Fruit fly (Drosophila melanogaster) whole organism, embryonic: ENCODE measurements around the gene CG32313.

ENCODE experiments used
- Ada2b ChIP-seq: fragments of 200-800 bp; sonication (Bioruptor generic); IDR thresholded peaks from 2 replicates; pipeline ENCODE4 v1.3.6; 2022; ENCODE audit warnings: missing biosample characterization, missing genetic modification characterization
- Antp ChIP-seq: fragments of 200-800 bp; sonication (Bioruptor generic); optimal IDR thresholded peaks from 3 replicates; lab custom pipeline; 2016; ENCODE audit warnings: missing biosample characterization, missing genetic modification characterization
- Atf-2 ChIP-seq: fragments of 200-800 bp; sonication (Bioruptor generic); optimal IDR thresholded peaks from 2 replicates; lab custom pipeline; 2016; ENCODE audit warnings: missing biosample characterization, missing genetic modification characterization
- CG10366 ChIP-seq: fragments of 200-800 bp; sonication (Bioruptor generic); IDR thresholded peaks from 2 replicates; pipeline ENCODE4 v1.3.6; 2022; ENCODE audit warnings: missing biosample characterization, missing genetic modification characterization
- CG10654 ChIP-seq: fragments of 200-800 bp; sonication (Bioruptor generic); optimal IDR thresholded peaks from 2 replicates; lab custom pipeline; 2016; ENCODE audit warnings: missing biosample characterization, missing genetic modification characterization
- CG11504 ChIP-seq: fragments of 200-800 bp; sonication (Bioruptor generic); optimal IDR thresholded peaks from 3 replicates; lab custom pipeline; 2019; ENCODE audit warnings: missing biosample characterization, mild to moderate bottlenecking, missing genetic modification characterization, moderate library complexity
- CG12236 ChIP-seq: fragments of 200-800 bp; sonication (Bioruptor generic); optimal IDR thresholded peaks from 2 replicates; lab custom pipeline; 2016; ENCODE audit warnings: missing biosample characterization, missing genetic modification characterization
- CG1233 ChIP-seq: fragments of 200-800 bp; sonication (Bioruptor generic); optimal IDR thresholded peaks from 4 replicates; lab custom pipeline; 2018; ENCODE audit warnings: missing biosample characterization, mild to moderate bottlenecking, missing genetic modification characterization
- CG14667 ChIP-seq: fragments of 200-800 bp; sonication (Bioruptor generic); IDR thresholded peaks from 2 replicates; pipeline ENCODE4 v1.3.6; 2022; ENCODE audit warnings: missing biosample characterization, missing genetic modification characterization
- CG1529 ChIP-seq: fragments of 200-800 bp; sonication (Bioruptor generic); optimal IDR thresholded peaks from 3 replicates; lab custom pipeline; 2018; ENCODE audit warnings: missing biosample characterization, missing genetic modification characterization
- CG2129 ChIP-seq: fragments of 200-800 bp; sonication (Bioruptor generic); IDR thresholded peaks from 2 replicates; pipeline ENCODE4 v1.3.6; 2022; ENCODE audit warnings: missing biosample characterization, missing genetic modification characterization; ENCODE audit not compliant: partially characterized antibody
- CG2199 ChIP-seq: fragments of 200-800 bp; sonication (Bioruptor generic); IDR thresholded peaks from 3 replicates; pipeline ENCODE4 v1.3.6; 2022; ENCODE audit warnings: missing biosample characterization, missing genetic modification characterization
- CG30431 ChIP-seq: fragments of 200-800 bp; sonication (Bioruptor generic); optimal IDR thresholded peaks from 2 replicates; lab custom pipeline; 2017; ENCODE audit warnings: missing biosample characterization, missing genetic modification characterization
- CG32767 ChIP-seq: fragments of 200-800 bp; sonication (Bioruptor generic); IDR thresholded peaks from 2 replicates; pipeline ENCODE4 v1.3.6; 2022; ENCODE audit warnings: missing biosample characterization, missing genetic modification characterization
- CG34376 ChIP-seq: fragments of 200-800 bp; sonication (Bioruptor generic); optimal IDR thresholded peaks from 2 replicates; lab custom pipeline; 2018; ENCODE audit warnings: missing biosample characterization, mild to moderate bottlenecking, missing genetic modification characterization
- CG4404 ChIP-seq: fragments of 200-800 bp; sonication (Bioruptor generic); IDR thresholded peaks from 2 replicates; pipeline ENCODE4 v1.3.6; 2022; ENCODE audit warnings: missing biosample characterization, missing genetic modification characterization
- CG6272 ChIP-seq: fragments of 200-800 bp; sonication (Bioruptor generic); IDR thresholded peaks from 2 replicates; pipeline ENCODE4 v1.3.6; 2022; ENCODE audit warnings: missing biosample characterization, missing genetic modification characterization
- CG6654 ChIP-seq: fragments of 200-800 bp; sonication (Bioruptor generic); optimal IDR thresholded peaks from 2 replicates; lab custom pipeline; 2017; ENCODE audit warnings: missing biosample characterization, mild to moderate bottlenecking, missing genetic modification characterization
- CG8089 ChIP-seq: fragments of 200-800 bp; sonication (Bioruptor generic); optimal IDR thresholded peaks from 3 replicates; lab custom pipeline; 2016; ENCODE audit warnings: missing biosample characterization, missing genetic modification characterization
- CG8944 ChIP-seq: fragments of 200-800 bp; sonication (Bioruptor generic); optimal IDR thresholded peaks from 3 replicates; lab custom pipeline; 2016; ENCODE audit warnings: missing biosample characterization, missing genetic modification characterization
- CG9609 ChIP-seq: fragments of 200-800 bp; sonication (Bioruptor generic); optimal IDR thresholded peaks from 3 replicates; lab custom pipeline; 2016; ENCODE audit warnings: missing biosample characterization, missing genetic modification characterization
- CG9797 ChIP-seq: fragments of 200-800 bp; sonication (Bioruptor generic); optimal IDR thresholded peaks from 3 replicates; lab custom pipeline; 2018; ENCODE audit warnings: missing biosample characterization, mild to moderate bottlenecking, missing genetic modification characterization
- Camta ChIP-seq: fragments of 200-800 bp; sonication (Bioruptor generic); optimal IDR thresholded peaks from 2 replicates; lab custom pipeline; 2016; ENCODE audit warnings: missing biosample characterization, missing genetic modification characterization
- Chrac-16 ChIP-seq: fragments of 200-800 bp; sonication (Bioruptor generic); optimal IDR thresholded peaks from 3 replicates; lab custom pipeline; 2016; ENCODE audit warnings: missing biosample characterization, missing genetic modification characterization
- Dll ChIP-seq: fragments of 200-800 bp; sonication (Bioruptor generic); IDR thresholded peaks from 4 replicates; pipeline ENCODE4 v1.3.6; 2022; ENCODE audit warnings: missing biosample characterization, missing genetic modification characterization; ENCODE audit not compliant: partially characterized antibody
- Elba2 ChIP-seq: fragments of 200-800 bp; sonication (Bioruptor generic); optimal IDR thresholded peaks from 3 replicates; lab custom pipeline; 2016; ENCODE audit warnings: missing biosample characterization, missing genetic modification characterization
- HLHmδ ChIP-seq: fragments of 200-800 bp; sonication (Bioruptor generic); optimal IDR thresholded peaks from 2 replicates; lab custom pipeline; 2018; ENCODE audit warnings: missing biosample characterization, mild to moderate bottlenecking, missing genetic modification characterization, moderate library complexity
- NfI ChIP-seq: fragments of 200-800 bp; sonication (Bioruptor generic); optimal IDR thresholded peaks from 3 replicates; lab custom pipeline; 2018; ENCODE audit warnings: missing biosample characterization, mild to moderate bottlenecking, missing genetic modification characterization, moderate library complexity
- Optix ChIP-seq: fragments of 200-800 bp; sonication (Bioruptor generic); IDR thresholded peaks from 3 replicates; pipeline ENCODE4 v1.3.6; 2022; ENCODE audit warnings: missing biosample characterization, missing genetic modification characterization
- Sox100B ChIP-seq: fragments of 200-800 bp; sonication (Bioruptor generic); optimal IDR thresholded peaks from 3 replicates; lab custom pipeline; 2018; ENCODE audit warnings: missing biosample characterization, mild to moderate bottlenecking, missing genetic modification characterization
- bcd ChIP-seq: fragments of 200-800 bp; sonication (Bioruptor generic); optimal IDR thresholded peaks from 2 replicates; lab custom pipeline; 2017; ENCODE audit warnings: missing biosample characterization, mild to moderate bottlenecking, missing genetic modification characterization
- cas ChIP-seq: fragments of 200-800 bp; sonication (Bioruptor generic); IDR thresholded peaks from 2 replicates; pipeline ENCODE4 v1.3.6; 2022; ENCODE audit warnings: missing biosample characterization, missing genetic modification characterization
- cato ChIP-seq: fragments of 200-800 bp; sonication (Bioruptor generic); optimal IDR thresholded peaks from 2 replicates; lab custom pipeline; 2016; ENCODE audit warnings: missing biosample characterization, missing genetic modification characterization, borderline replicate concordance
- ci ChIP-seq: fragments of 200-800 bp; sonication (Bioruptor generic); IDR thresholded peaks from 3 replicates; pipeline ENCODE4 v1.3.6; 2022; ENCODE audit warnings: missing biosample characterization, missing genetic modification characterization
- dimm ChIP-seq: fragments of 200-800 bp; sonication (Bioruptor generic); IDR thresholded peaks from 2 replicates; pipeline ENCODE4 v1.3.6; 2022; ENCODE audit warnings: missing biosample characterization, missing genetic modification characterization
- dpn ChIP-seq, 2 experiments: fragments of 200-800 bp; sonication (Bioruptor generic); optimal IDR thresholded peaks; 3 replicates each; lab custom pipeline; 2016; ENCODE audit warnings: missing biosample characterization in 2 of 2, missing genetic modification characterization in 2 of 2
- fd3F ChIP-seq: fragments of 200-800 bp; sonication (Bioruptor generic); optimal IDR thresholded peaks from 2 replicates; lab custom pipeline; 2018; ENCODE audit warnings: missing biosample characterization, mild to moderate bottlenecking, missing genetic modification characterization, moderate library complexity
- gcm ChIP-seq: fragments of 200-800 bp; sonication (Bioruptor generic); optimal IDR thresholded peaks from 2 replicates; lab custom pipeline; 2019; ENCODE audit warnings: missing biosample characterization, mild to moderate bottlenecking, missing genetic modification characterization, moderate library complexity
- gro ChIP-seq: fragments of 200-800 bp; sonication (Bioruptor generic); optimal IDR thresholded peaks from 2 replicates; lab custom pipeline; 2016; ENCODE audit warnings: missing biosample characterization, missing genetic modification characterization
- kni ChIP-seq: fragments of 200-800 bp; sonication (Bioruptor generic); optimal IDR thresholded peaks from 3 replicates; lab custom pipeline; 2017; ENCODE audit warnings: mild to moderate bottlenecking, missing biosample characterization, missing genetic modification reagents, missing genetic modification characterization
- lmd ChIP-seq: fragments of 200-800 bp; sonication (Bioruptor generic); IDR thresholded peaks from 2 replicates; pipeline ENCODE4 v1.3.6; 2022; ENCODE audit warnings: missing biosample characterization, missing genetic modification characterization
- lola ChIP-seq, 3 experiments: fragments of >200 bp in 2 of 3; fragments of 200-800 bp in 1 of 3; sonication (Bioruptor generic) in 1 of 3; optimal IDR thresholded peaks; 2 replicates each; lab custom pipeline; 2017 to 2019; ENCODE audit warnings: missing biosample characterization in 3 of 3, missing genetic modification characterization in 3 of 3, mild to moderate bottlenecking in 1 of 3, moderate library complexity in 1 of 3
- mirr ChIP-seq: fragments of 200-800 bp; sonication (Bioruptor generic); optimal IDR thresholded peaks from 3 replicates; lab custom pipeline; 2018; ENCODE audit warnings: missing biosample characterization, mild to moderate bottlenecking, missing genetic modification characterization
- pho ChIP-seq: fragments of 200-800 bp; sonication (Bioruptor generic); optimal IDR thresholded peaks from 2 replicates; lab custom pipeline; 2016; ENCODE audit warnings: missing biosample characterization, missing genetic modification characterization
- sens ChIP-seq: fragments of 200-800 bp; sonication (Bioruptor generic); peaks from one replicate; lab custom pipeline; 2016; ENCODE audit warnings: missing biosample characterization, missing genetic modification characterization
- sens-2 ChIP-seq: fragments of 200-800 bp; sonication (Bioruptor generic); IDR thresholded peaks from 2 replicates; pipeline ENCODE4 v1.3.6; 2022; ENCODE audit warnings: missing biosample characterization, missing genetic modification characterization
- seq ChIP-seq: fragments of 200-800 bp; sonication (Bioruptor generic); IDR thresholded peaks from 2 replicates; pipeline ENCODE4 v1.3.6; 2022; ENCODE audit warnings: missing biosample characterization, missing genetic modification characterization
- stwl ChIP-seq: fragments of 200-800 bp; sonication (Bioruptor generic); optimal IDR thresholded peaks from 3 replicates; lab custom pipeline; 2018; ENCODE audit warnings: missing biosample characterization, mild to moderate bottlenecking, missing genetic modification characterization, moderate library complexity
- tll ChIP-seq, 2 experiments: fragments of 200-800 bp in 1 of 2; fragments of >200 bp in 1 of 2; sonication (Bioruptor generic) in 1 of 2; optimal IDR thresholded peaks; 2 replicates each; lab custom pipeline; 2017 to 2019; ENCODE audit warnings: missing biosample characterization in 2 of 2, missing genetic modification characterization in 2 of 2, mild to moderate bottlenecking in 1 of 2, moderate library complexity in 1 of 2

Gene CG32313

dm6 chr3L:1579169-1579853 lies 33.8 kb upstream of the CG32313 start (continued):
- peak; percentile 68 for TF ChIP-seq Antp (GFP tag; lab: Kevin White, UChicago)
- peak; percentile 81 for TF ChIP-seq Sox100B (GFP tag; lab: Kevin White, UChicago)
- peak; percentile 56 for TF ChIP-seq CG34376
- TF ChIP-seq HLHmδ: peak; percentile 95
- TF ChIP-seq CG1233 (GFP tag; lab: Kevin White, UChicago): peak; percentile 77
- TF ChIP-seq dpn (GFP tag; optimal IDR thresholded peaks at IDR 0.05; lab: Kevin White, UChicago): peak; percentile 50 to 54
- TF ChIP-seq CG9797 (GFP tag; lab: Kevin White, UChicago): peak; percentile 39
- TF ChIP-seq fd3F (GFP tag; lab: Kevin White, UChicago): no peak
- TF ChIP-seq ci (GFP tag; lab: Robert Waterston, UW): peak; percentile 83
- peak; percentile 59 for TF ChIP-seq CG30431 (GFP tag; lab: Kevin White, UChicago)
- TF ChIP-seq CG4404 (GFP tag; lab: Robert Waterston, UW): peak; percentile 18; the same call in 1 of the 2 replicates
- peak; percentile 98 for TF ChIP-seq sens (GFP tag; lab: Kevin White, UChicago)
- peak; percentile 72 for TF ChIP-seq CG8089 (GFP tag; lab: Kevin White, UChicago)
- TF ChIP-seq Dll (GFP tag; lab: Robert Waterston, UW): no peak
- TF ChIP-seq CG11504 (tag; lab: Kevin White, UChicago): peak; percentile 74
- peak; percentile 19 for TF ChIP-seq CG10366
- peak in 1 of 3 experiments; percentile 60 for TF ChIP-seq lola (GFP tag; optimal IDR thresholded peaks at IDR 0.05; lab: Kevin White, UChicago)
- TF ChIP-seq gcm: peak; percentile 69
- peak; percentile 73; the same call in 1 of the 3 replicates for TF ChIP-seq Optix (GFP tag; lab: Robert Waterston, UW)
- peak; percentile 10 for TF ChIP-seq CG6654 (GFP tag; lab: Kevin White, UChicago)
- peak; percentile 31 for TF ChIP-seq pho (GFP tag; lab: Kevin White, UChicago)
- peak; percentile 43 for TF ChIP-seq stwl (tag; lab: Kevin White, UChicago)
- no peak for TF ChIP-seq Elba2 (GFP tag; lab: Kevin White, UChicago)
- peak; percentile 47 for TF ChIP-seq NfI
- TF ChIP-seq gro (GFP tag; lab: Kevin White, UChicago): no peak
- TF ChIP-seq cato (GFP tag; lab: Kevin White, UChicago): peak; percentile 47
- peak; percentile 50 for TF ChIP-seq CG8944
- TF ChIP-seq CG2129: no peak
- TF ChIP-seq tll (GFP tag; optimal IDR thresholded peaks at IDR 0.05; lab: Kevin White, UChicago): peak in 1 of 2 experiments; percentile 87
- no peak for TF ChIP-seq dimm
- TF ChIP-seq CG14667 (GFP tag; lab: Robert Waterston, UW): 0 out of 2 replicates have a peak, but pooled peaks have one; percentile 12
- TF ChIP-seq sens-2 (GFP tag; lab: Robert Waterston, UW): 0 out of 2 replicates have a peak, but pooled peaks have one; percentile 40
- TF ChIP-seq CG6272: 0 out of 2 replicates have a peak, but pooled peaks have one; percentile 11
- TF ChIP-seq Ada2b: 0 out of 2 replicates have a peak, but pooled peaks have one; percentile 4
- TF ChIP-seq Camta: peak; percentile 73
- TF ChIP-seq mirr: peak; percentile 63
- no peak for TF ChIP-seq CG32767
- TF ChIP-seq Chrac-16 (GFP tag; lab: Kevin White, UChicago): no peak
- TF ChIP-seq CG2199: no peak
- TF ChIP-seq CG1529 (GFP tag; lab: Kevin White, UChicago): peak; percentile 81
- TF ChIP-seq bcd (GFP tag; lab: Kevin White, UChicago): peak; percentile 61
- TF ChIP-seq Atf-2 (GFP tag; lab: Kevin White, UChicago): peak; percentile 52
- peak; percentile 73 for TF ChIP-seq CG10654 (GFP tag; lab: Kevin White, UChicago)
- TF ChIP-seq seq (GFP tag; lab: Robert Waterston, UW): peak; percentile 7; the same call in 1 of the 2 replicates
- TF ChIP-seq CG12236 (GFP tag; lab: Kevin White, UChicago): peak; percentile 48
- TF ChIP-seq lmd: peak; percentile 53; the same call in 1 of the 2 replicates
- TF ChIP-seq cas (GFP tag; lab: Robert Waterston, UW): no peak
- TF ChIP-seq kni (GFP tag; lab: Kevin White, UChicago): peak; percentile 97
- peak; percentile 16 for TF ChIP-seq CG9609 (GFP tag; lab: Kevin White, UChicago)
